Fruit fly (Drosophila melanogaster) whole organism, embryonic: Measurements from ENCODE around the gene mld.

Experiments used
- B-H2 ChIP-seq: fragments of 200-800 bp; sonication (Bioruptor generic); optimal IDR thresholded peaks from 2 replicates; lab custom pipeline; 2018; ENCODE audit warnings: missing biosample characterization, mild to moderate bottlenecking, missing genetic modification characterization
- CG10147 ChIP-seq: fragments of 200-800 bp; sonication (Bioruptor generic); optimal IDR thresholded peaks from 2 replicates; lab custom pipeline; 2019; ENCODE audit warnings: missing biosample characterization, mild to moderate bottlenecking, missing genetic modification characterization, moderate library complexity
- CG11247 ChIP-seq: fragments of 200-800 bp; sonication (Bioruptor generic); IDR thresholded peaks from 2 replicates; pipeline ENCODE4 v1.3.6; 2022; ENCODE audit warnings: missing biosample characterization, missing genetic modification characterization
- CG11723 ChIP-seq: fragments of 200-800 bp; sonication (Bioruptor generic); optimal IDR thresholded peaks from 2 replicates; lab custom pipeline; 2017; ENCODE audit warnings: missing biosample characterization, mild to moderate bottlenecking, missing genetic modification characterization
- CG12155 ChIP-seq: fragments of 200-800 bp; sonication (Bioruptor generic); optimal IDR thresholded peaks from 3 replicates; lab custom pipeline; 2016; ENCODE audit warnings: missing biosample characterization, missing genetic modification characterization
- CG12236 ChIP-seq: fragments of 200-800 bp; sonication (Bioruptor generic); optimal IDR thresholded peaks from 2 replicates; lab custom pipeline; 2016; ENCODE audit warnings: missing biosample characterization, missing genetic modification characterization
- CG12659 ChIP-seq: fragments of 200-800 bp; sonication (Bioruptor generic); optimal IDR thresholded peaks from 3 replicates; lab custom pipeline; 2017; ENCODE audit warnings: mild to moderate bottlenecking, missing biosample characterization, missing genetic modification reagents, missing genetic modification characterization
- CG13296 ChIP-seq: fragments of 200-800 bp; sonication (Bioruptor generic); optimal IDR thresholded peaks from 3 replicates; lab custom pipeline; 2018; ENCODE audit warnings: missing biosample characterization, mild to moderate bottlenecking, missing genetic modification characterization
- CG14050 ChIP-seq: fragments of 200-800 bp; sonication (Bioruptor generic); IDR thresholded peaks from 3 replicates; pipeline ENCODE4 v1.3.6; 2022; ENCODE audit warnings: missing biosample characterization, missing genetic modification characterization
- CG16815 ChIP-seq: fragments of 200-800 bp; sonication (Bioruptor generic); optimal IDR thresholded peaks from 3 replicates; lab custom pipeline; 2017; ENCODE audit warnings: missing biosample characterization, mild to moderate bottlenecking, missing genetic modification characterization
- CG2116 ChIP-seq: fragments of 200-800 bp; sonication (Bioruptor generic); optimal IDR thresholded peaks from 3 replicates; lab custom pipeline; 2018; ENCODE audit warnings: missing biosample characterization, mild to moderate bottlenecking, missing genetic modification characterization
- CG2678 ChIP-seq: fragments of 200-800 bp; sonication (Bioruptor generic); optimal IDR thresholded peaks from 3 replicates; lab custom pipeline; 2019; ENCODE audit warnings: missing biosample characterization, mild to moderate bottlenecking, missing genetic modification characterization, moderate library complexity
- CG6854 ChIP-seq: fragments of 200-800 bp; sonication (Bioruptor generic); optimal IDR thresholded peaks from 3 replicates; lab custom pipeline; 2017; ENCODE audit warnings: missing biosample characterization, mild to moderate bottlenecking, missing genetic modification characterization
- CHES-1-like ChIP-seq: fragments of 200-800 bp; sonication (Bioruptor generic); optimal IDR thresholded peaks from 2 replicates; lab custom pipeline; 2016; ENCODE audit warnings: missing biosample characterization, missing genetic modification characterization
- D19A ChIP-seq: fragments of 200-800 bp; optimal IDR thresholded peaks from 3 replicates; lab custom pipeline; 2019; ENCODE audit warnings: missing biosample characterization, mild to moderate bottlenecking, missing genetic modification characterization, moderate library complexity
- Dref ChIP-seq: fragments of 200-800 bp; sonication (Bioruptor generic); IDR thresholded peaks from 2 replicates; pipeline ENCODE4 v1.3.6; 2022; ENCODE audit warnings: missing biosample characterization, missing genetic modification characterization
- Eip74EF ChIP-seq, 2 experiments: fragments of 200-800 bp in 1 of 2; fragments of >200 bp in 1 of 2; sonication (Bioruptor generic) in 1 of 2; optimal IDR thresholded peaks; 2 replicates each; lab custom pipeline; 2017 to 2019; ENCODE audit warnings: missing biosample characterization in 2 of 2, missing genetic modification characterization in 2 of 2, mild to moderate bottlenecking in 1 of 2, moderate library complexity in 1 of 2
- GATAe ChIP-seq: fragments of 200-800 bp; sonication (Bioruptor generic); conservative IDR thresholded peaks from 2 replicates; pipeline ENCODE4 v1.3.6; 2022; ENCODE audit warnings: missing biosample characterization, missing genetic modification characterization
- HLH54F ChIP-seq: fragments of 200-800 bp; sonication (Bioruptor generic); optimal IDR thresholded peaks from 3 replicates; lab custom pipeline; 2016; ENCODE audit warnings: missing biosample characterization, missing genetic modification characterization
- HmgD ChIP-seq: fragments of 200-800 bp; sonication (Bioruptor generic); optimal IDR thresholded peaks from 3 replicates; lab custom pipeline; 2016; ENCODE audit warnings: missing biosample characterization, missing genetic modification characterization
- Max ChIP-seq: fragments of 200-800 bp; sonication (Bioruptor generic); optimal IDR thresholded peaks from 2 replicates; lab custom pipeline; 2016; ENCODE audit warnings: missing biosample characterization, mild to moderate bottlenecking, missing genetic modification characterization
- NfI ChIP-seq: fragments of 200-800 bp; sonication (Bioruptor generic); optimal IDR thresholded peaks from 3 replicates; lab custom pipeline; 2018; ENCODE audit warnings: missing biosample characterization, mild to moderate bottlenecking, missing genetic modification characterization, moderate library complexity
- Pdp1 ChIP-seq, 2 experiments: fragments of 200-800 bp; sonication (Bioruptor generic); optimal IDR thresholded peaks; 3 replicates each; lab custom pipeline; 2016; ENCODE audit warnings: missing biosample characterization in 2 of 2, missing genetic modification characterization in 2 of 2, mild to moderate bottlenecking in 1 of 2, moderate library complexity in 1 of 2
- Scr ChIP-seq: fragments of 200-800 bp; sonication (Bioruptor generic); IDR thresholded peaks from 2 replicates; pipeline ENCODE4 v1.3.6; 2022; ENCODE audit warnings: missing biosample characterization, missing genetic modification characterization; ENCODE audit not compliant: partially characterized antibody
- Trl ChIP-seq, 3 experiments: fragments of >200 bp in 2 of 3; fragments of 200-800 bp in 1 of 3; sonication (Bioruptor generic) in 1 of 3; optimal IDR thresholded peaks; 2 replicates in 1 of 3; 3 replicates in 2 of 3; lab custom pipeline; 2016 to 2017; ENCODE audit warnings: missing biosample characterization in 1 of 3, missing genetic modification characterization in 1 of 3
- ara ChIP-seq: fragments of 200-800 bp; sonication (Bioruptor generic); IDR thresholded peaks from 2 replicates; pipeline ENCODE4 v1.3.6; 2022; ENCODE audit warnings: missing biosample characterization, missing genetic modification characterization
- ash1 ChIP-seq: fragments of 200-800 bp; sonication (Bioruptor generic); optimal IDR thresholded peaks from 2 replicates; lab custom pipeline; 2018; ENCODE audit warnings: missing biosample characterization, mild to moderate bottlenecking, missing genetic modification characterization
- bsh ChIP-seq, 2 experiments: fragments of 200-800 bp; sonication (Bioruptor generic); optimal IDR thresholded peaks; 2 replicates each; lab custom pipeline; 2017 to 2018; ENCODE audit warnings: mild to moderate bottlenecking in 2 of 2, missing biosample characterization in 2 of 2, missing genetic modification characterization in 2 of 2, moderate library complexity in 1 of 2
- cato ChIP-seq: fragments of 200-800 bp; sonication (Bioruptor generic); optimal IDR thresholded peaks from 2 replicates; lab custom pipeline; 2016; ENCODE audit warnings: missing biosample characterization, missing genetic modification characterization, borderline replicate concordance
- caup ChIP-seq: fragments of 200-800 bp; sonication (Bioruptor generic); optimal IDR thresholded peaks from 3 replicates; lab custom pipeline; 2017; ENCODE audit warnings: missing biosample characterization, mild to moderate bottlenecking, missing genetic modification characterization, moderate library complexity; ENCODE audit not compliant: severe bottlenecking
- chinmo ChIP-seq: fragments of 200-800 bp; sonication (Bioruptor generic); IDR thresholded peaks from 4 replicates; pipeline ENCODE4 v1.3.6; 2022; ENCODE audit warnings: missing biosample characterization, missing genetic modification characterization; ENCODE audit not compliant: partially characterized antibody
- crc ChIP-seq: fragments of 200-800 bp; sonication (Bioruptor generic); optimal IDR thresholded peaks from 2 replicates; lab custom pipeline; 2016; ENCODE audit warnings: missing biosample characterization, missing genetic modification characterization
- da ChIP-seq: fragments of 200-800 bp; sonication (Bioruptor generic); optimal IDR thresholded peaks from 2 replicates; lab custom pipeline; 2016; ENCODE audit warnings: missing biosample characterization, missing genetic modification characterization
- dati ChIP-seq: fragments of 200-800 bp; sonication (Bioruptor generic); IDR thresholded peaks from 2 replicates; pipeline ENCODE4 v1.3.6; 2022; ENCODE audit warnings: missing biosample characterization, missing genetic modification characterization
- esg ChIP-seq: fragments of 200-800 bp; sonication (Bioruptor generic); conservative IDR thresholded peaks from 2 replicates; pipeline ENCODE4 v1.3.6; 2022; ENCODE audit warnings: missing biosample characterization, missing genetic modification characterization
- fd3F ChIP-seq: fragments of 200-800 bp; sonication (Bioruptor generic); optimal IDR thresholded peaks from 2 replicates; lab custom pipeline; 2018; ENCODE audit warnings: missing biosample characterization, mild to moderate bottlenecking, missing genetic modification characterization, moderate library complexity
- gcm2 ChIP-seq: fragments of 200-800 bp; sonication (Bioruptor generic); optimal IDR thresholded peaks from 2 replicates; lab custom pipeline; 2016; ENCODE audit warnings: missing biosample characterization, missing genetic modification characterization
- grau ChIP-seq: fragments of 200-800 bp; optimal IDR thresholded peaks from 3 replicates; lab custom pipeline; 2019; ENCODE audit warnings: missing biosample characterization, mild to moderate bottlenecking, missing genetic modification characterization, moderate library complexity
- grn ChIP-seq: fragments of 200-800 bp; sonication (Bioruptor generic); optimal IDR thresholded peaks from 3 replicates; lab custom pipeline; 2017; ENCODE audit warnings: missing biosample characterization, missing genetic modification characterization
- gsb-n ChIP-seq: fragments of 200-800 bp; sonication (Bioruptor generic); optimal IDR thresholded peaks from 3 replicates; lab custom pipeline; 2018; ENCODE audit warnings: missing biosample characterization, mild to moderate bottlenecking, missing genetic modification characterization
- lbe ChIP-seq: fragments of 200-800 bp; sonication (Bioruptor generic); optimal IDR thresholded peaks from 2 replicates; lab custom pipeline; 2016; ENCODE audit warnings: missing biosample characterization, mild to moderate bottlenecking, missing genetic modification characterization
- pros ChIP-seq: fragments of 200-800 bp; sonication (Bioruptor generic); optimal IDR thresholded peaks from 3 replicates; lab custom pipeline; 2019; ENCODE audit warnings: missing biosample characterization, mild to moderate bottlenecking, missing genetic modification characterization, moderate library complexity
- repo ChIP-seq: fragments of 200-800 bp; sonication (Bioruptor generic); optimal IDR thresholded peaks from 2 replicates; lab custom pipeline; 2016; ENCODE audit warnings: missing biosample characterization, missing genetic modification characterization
- sens-2 ChIP-seq: fragments of 200-800 bp; sonication (Bioruptor generic); IDR thresholded peaks from 2 replicates; pipeline ENCODE4 v1.3.6; 2022; ENCODE audit warnings: missing biosample characterization, missing genetic modification characterization
- sqz ChIP-seq: fragments of 200-800 bp; sonication (Bioruptor generic); optimal IDR thresholded peaks from 3 replicates; lab custom pipeline; 2018; ENCODE audit warnings: missing biosample characterization, mild to moderate bottlenecking, missing genetic modification characterization
- sug ChIP-seq: fragments of 200-800 bp; optimal IDR thresholded peaks from 2 replicates; lab custom pipeline; 2019; ENCODE audit warnings: missing biosample characterization, mild to moderate bottlenecking, missing genetic modification characterization, moderate library complexity
- tll ChIP-seq, 2 experiments: fragments of 200-800 bp in 1 of 2; fragments of >200 bp in 1 of 2; sonication (Bioruptor generic) in 1 of 2; optimal IDR thresholded peaks; 2 replicates each; lab custom pipeline; 2017 to 2019; ENCODE audit warnings: missing biosample characterization in 2 of 2, missing genetic modification characterization in 2 of 2, mild to moderate bottlenecking in 1 of 2, moderate library complexity in 1 of 2
- tup ChIP-seq: fragments of 200-800 bp; sonication (Bioruptor generic); optimal IDR thresholded peaks from 2 replicates; lab custom pipeline; 2016; ENCODE audit warnings: missing biosample characterization, mild to moderate bottlenecking, missing genetic modification characterization, moderate library complexity
- zf30C ChIP-seq: fragments of 200-800 bp; sonication (Bioruptor generic); optimal IDR thresholded peaks from 3 replicates; lab custom pipeline; 2018; ENCODE audit warnings: missing biosample characterization, mild to moderate bottlenecking, missing genetic modification characterization

The mld gene

dm6 chr3R:24586453-24586886 lies 1.0 kb downstream of the mld start (continued):
- TF ChIP-seq CG12155 (peak; percentile 100), sens-2 (GFP tag; lab: Robert Waterston, UW) (no peak), D19A (tag; lab: Kevin White, UChicago) (peak; percentile 10), CG6854 (GFP tag; lab: Kevin White, UChicago) (peak; percentile 48), bsh (GFP tag; optimal IDR thresholded peaks at IDR 0.05; lab: Kevin White, UChicago) (no peak), sug (tag; lab: Kevin White, UChicago) (peak; percentile 46), CG11247 (GFP tag; lab: Robert Waterston, UW) (no peak), da (GFP tag; lab: Kevin White, UChicago) (peak; percentile 41), tup (GFP tag; lab: Kevin White, UChicago) (no peak), CHES-1-like (GFP tag; lab: Kevin White, UChicago) (peak; percentile 57), fd3F (GFP tag; lab: Kevin White, UChicago) (no peak), CG14050 (GFP tag; lab: Robert Waterston, UW) (no peak), CG2678 (tag; lab: Kevin White, UChicago) (peak; percentile 18), Pdp1 (GFP tag; optimal IDR thresholded peaks at IDR 0.05; lab: Kevin White, UChicago) (peak in 1 of 2 experiments; percentile 45), CG16815 (GFP tag; lab: Kevin White, UChicago) (no peak), ara (GFP tag; lab: Robert Waterston, UW) (no peak), Eip74EF (GFP tag; optimal IDR thresholded peaks at IDR 0.05; lab: Kevin White, UChicago) (peak in 1 of 2 experiments; percentile 8), esg (GFP tag; lab: Robert Waterston, UW) (no peak), caup (peak; percentile 53), zf30C (GFP tag; lab: Kevin White, UChicago) (no peak), dati (GFP tag; lab: Robert Waterston, UW) (no peak), repo (peak; percentile 32), crc (GFP tag; lab: Kevin White, UChicago) (no peak), CG12236 (GFP tag; lab: Kevin White, UChicago) (no peak), CG10147 (GFP tag; lab: Kevin White, UChicago) (peak; percentile 35), CG13296 (GFP tag; lab: Kevin White, UChicago) (peak; percentile 55), lbe (GFP tag; lab: Kevin White, UChicago) (peak; percentile 33), CG2116 (GFP tag; lab: Kevin White, UChicago) (peak; percentile 14), B-H2 (GFP tag; lab: Kevin White, UChicago) (peak; percentile 10), sqz (peak; percentile 32), Scr (no peak), tll (GFP tag; optimal IDR thresholded peaks at IDR 0.05; lab: Kevin White, UChicago) (peak in 1 of 2 experiments; percentile 31), Dref (GFP tag; lab: Robert Waterston, UW) (no peak), pros (peak; percentile 94), cato (GFP tag; lab: Kevin White, UChicago) (no peak), gcm2 (GFP tag; lab: Kevin White, UChicago) (no peak), CG11723 (GFP tag; lab: Kevin White, UChicago) (peak; percentile 1), GATAe (GFP tag; lab: Robert Waterston, UW) (no peak), HmgD (GFP tag; lab: Kevin White, UChicago) (peak; percentile 80), HLH54F (GFP tag; lab: Kevin White, UChicago) (peak; percentile 2), grn (no peak), ash1 (GFP tag; lab: Kevin White, UChicago) (no peak), Max (peak; percentile 68), NfI (peak; percentile 0), CG12659 (peak; percentile 6), Trl (optimal IDR thresholded peaks at IDR 0.05; lab: Kevin White, UChicago) (peak; percentile 58 to 82), Trl (GFP tag; optimal IDR thresholded peaks at IDR 0.05; lab: Kevin White, UChicago) (peak; percentile 23), grau (tag; lab: Kevin White, UChicago) (peak; percentile 25), gsb-n (tag; lab: Kevin White, UChicago) (peak; percentile 24), chinmo (GFP tag; lab: Robert Waterston, UW) (no peak)
